Worm (Caenorhabditis elegans) whole organism, L2 larva: ENCODE data around the gene K02C4.5.

ENCODE experiments used
- lin-13 ChIP-seq: fragments of 150-350 bp; optimal IDR thresholded peaks from 2 replicates; lab custom pipeline; 2014; ENCODE audit warnings: missing biosample characterization, missing genetic modification reagents, missing genetic modification characterization
- snpc-4 ChIP-seq: fragments of 150-350 bp; optimal IDR thresholded peaks from 2 replicates; lab custom pipeline; 2014; ENCODE audit warnings: missing biosample characterization, missing genetic modification characterization
- unc-62 ChIP-seq: fragments of 150-350 bp; optimal IDR thresholded peaks from 2 replicates; lab custom pipeline; 2014; ENCODE audit warnings: missing biosample characterization, missing genetic modification reagents, missing genetic modification characterization

DNA sequence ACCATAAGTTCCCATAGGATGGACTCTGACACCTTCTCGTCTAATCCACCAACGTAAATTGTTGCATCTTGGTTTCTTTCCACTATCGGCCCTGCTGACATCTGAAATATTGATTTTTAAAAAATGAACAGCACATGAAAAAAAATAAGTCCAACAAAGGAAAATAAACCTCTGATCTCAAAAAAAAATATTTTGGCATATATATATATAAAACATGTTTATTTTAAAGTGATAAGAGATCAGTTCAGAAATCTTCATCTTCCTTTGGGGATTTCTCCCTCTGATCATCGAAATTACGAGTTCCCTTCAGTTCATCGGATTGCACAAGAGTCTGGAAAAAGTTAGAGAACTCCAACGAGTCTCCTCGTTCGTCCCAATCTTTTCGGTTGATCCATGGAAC, 42.6 kb upstream of the K02C4.5 start, which contains the start of gene sap-49:
- TF ChIP-seq unc-62 (GFP tag; lab: Kevin White, UChicago), result no peak
- no peak for TF ChIP-seq lin-13 (GFP tag; lab: Kevin White, UChicago)
- TF ChIP-seq snpc-4 (tag; lab: Kevin White, UChicago), result no peak
